Worm (Caenorhabditis elegans) whole organism, early embryonic: Measurements from ENCODE around the gene C56G2.4.

Experiments used
- ama-1 ChIP-seq: fragments of 150-350 bp; optimal IDR thresholded peaks from 2 replicates; lab custom pipeline; 2014
- sea-1 ChIP-seq: fragments of 200-800 bp; sonication (Bioruptor generic); conservative IDR thresholded peaks from 2 replicates; pipeline ENCODE4 v1.3.6; 2022; ENCODE audit warnings: missing genetic modification characterization, missing compliant biosample characterization
- tbx-11 ChIP-seq: fragments of 200-800 bp; sonication (Bioruptor generic); IDR thresholded peaks from 2 replicates; pipeline ENCODE4 v1.3.6; 2022; ENCODE audit warnings: missing genetic modification characterization, missing compliant biosample characterization

- TF ChIP-seq ama-1 (no peak), sea-1 (GFP tag; lab: Robert Waterston, UW) (no peak), tbx-11 (GFP tag; lab: Robert Waterston, UW) (no peak)
These were observed 20.9 kb downstream of the C56G2.4 start for ce11 chrIII:6352459-6352858.
